Worm (Caenorhabditis elegans): ENCODE data around the gene T11F9.21.
A peak's percentile ranks its signal among the peaks of the same experiment; 100 is the strongest.

DNA sequence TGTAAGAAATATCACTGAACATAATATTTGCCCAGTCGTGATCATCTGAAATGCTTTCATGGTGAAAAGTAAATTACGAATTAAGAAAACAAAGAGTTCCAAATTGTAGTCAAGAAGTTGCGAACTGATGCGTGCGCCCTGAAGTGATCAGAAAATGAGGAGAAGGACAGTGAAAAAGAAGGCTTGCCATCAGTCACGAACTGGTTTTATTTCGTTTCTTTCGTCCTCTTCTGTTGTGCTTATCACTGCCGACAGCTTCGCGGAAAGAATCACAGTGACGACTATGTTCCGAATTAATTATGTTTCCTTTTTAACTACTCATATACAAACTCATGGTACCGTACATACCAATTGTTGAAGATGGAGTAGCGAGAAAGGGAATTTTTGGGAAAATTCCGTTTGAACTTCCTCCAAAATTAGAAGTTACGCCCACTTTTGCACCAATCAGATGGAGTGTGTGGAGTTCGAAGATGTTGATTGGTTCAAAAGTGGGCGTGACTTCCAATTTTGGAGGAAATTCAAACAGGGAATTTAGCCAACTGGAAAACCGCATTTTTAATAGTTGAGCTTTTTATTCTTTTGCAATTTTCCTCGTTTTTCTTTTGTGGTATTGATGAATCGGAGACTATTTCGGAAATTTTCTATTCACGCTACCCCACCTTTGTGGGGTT, 10.7 kb downstream of the T11F9.21 start, which contains the start of gene C55A6.12:
- TF ChIP-seq flt-1 (GFP tag; IDR thresholded peaks at IDR 0.05) (no peak), tab-1 (GFP tag; IDR thresholded peaks at IDR 0.05) (no peak), cog-1 (tag; optimal IDR thresholded peaks at IDR 0.05) (no peak), T22C8.4 (GFP tag; IDR thresholded peaks at IDR 0.05) (no peak), med-1 (GFP tag; optimal IDR thresholded peaks at IDR 0.05; ENCODE audit: insufficient read depth) (no peak), ztf-29 (GFP tag; IDR thresholded peaks at IDR 0.05) (no peak), ztf-23 (GFP tag; IDR thresholded peaks at IDR 0.05) (0 out of 2 replicates have a peak, but pooled peaks have one; percentile 32)

All from whole organism, midembryonic.